Fruit fly (Drosophila melanogaster) whole organism, embryonic: Measurements from ENCODE around the gene CG3408.

Source experiments
- Antp ChIP-seq: fragments of 200-800 bp; sonication (Bioruptor generic); optimal IDR thresholded peaks from 3 replicates; lab custom pipeline; 2016; ENCODE audit warnings: missing biosample characterization, missing genetic modification characterization
- CG10209 ChIP-seq: fragments of 200-800 bp; sonication (Bioruptor generic); optimal IDR thresholded peaks from 3 replicates; lab custom pipeline; 2017; ENCODE audit warnings: missing biosample characterization, mild to moderate bottlenecking, missing genetic modification characterization, missing genetic modification reagents
- CG10274 ChIP-seq: fragments of 200-800 bp; sonication (Bioruptor generic); optimal IDR thresholded peaks from 3 replicates; lab custom pipeline; 2017; ENCODE audit warnings: missing biosample characterization, mild to moderate bottlenecking, missing genetic modification characterization
- CG10321 ChIP-seq: fragments of 200-800 bp; sonication (Bioruptor generic); IDR thresholded peaks from 2 replicates; pipeline ENCODE4 v1.3.6; 2022; ENCODE audit warnings: missing biosample characterization, missing genetic modification characterization
- CG10654 ChIP-seq: fragments of 200-800 bp; sonication (Bioruptor generic); optimal IDR thresholded peaks from 2 replicates; lab custom pipeline; 2016; ENCODE audit warnings: missing biosample characterization, missing genetic modification characterization
- CG12155 ChIP-seq: fragments of 200-800 bp; sonication (Bioruptor generic); optimal IDR thresholded peaks from 3 replicates; lab custom pipeline; 2016; ENCODE audit warnings: missing biosample characterization, missing genetic modification characterization
- CG12299 ChIP-seq: fragments of 200-800 bp; sonication (Bioruptor generic); optimal IDR thresholded peaks from 2 replicates; lab custom pipeline; 2018; ENCODE audit warnings: missing biosample characterization, mild to moderate bottlenecking, missing genetic modification characterization
- CG13287 ChIP-seq: fragments of 200-800 bp; sonication (Bioruptor generic); IDR thresholded peaks from 2 replicates; pipeline ENCODE4 v1.3.6; 2022; ENCODE audit warnings: missing biosample characterization, missing genetic modification characterization; ENCODE audit not compliant: partially characterized antibody
- CG14441 ChIP-seq: fragments of 200-800 bp; sonication (Bioruptor generic); IDR thresholded peaks from 2 replicates; pipeline ENCODE4 v1.3.6; 2022; ENCODE audit warnings: missing biosample characterization, missing genetic modification characterization
- CG1529 ChIP-seq: fragments of 200-800 bp; sonication (Bioruptor generic); optimal IDR thresholded peaks from 3 replicates; lab custom pipeline; 2018; ENCODE audit warnings: missing biosample characterization, missing genetic modification characterization
- CG15601 ChIP-seq: fragments of 200-800 bp; sonication (Bioruptor generic); optimal IDR thresholded peaks from 3 replicates; lab custom pipeline; 2019; ENCODE audit warnings: missing biosample characterization, mild to moderate bottlenecking, missing genetic modification characterization, moderate library complexity
- CG17829 ChIP-seq: fragments of 200-800 bp; optimal IDR thresholded peaks from 2 replicates; lab custom pipeline; 2019; ENCODE audit warnings: missing biosample characterization, mild to moderate bottlenecking, missing genetic modification characterization, moderate library complexity
- CG18619 ChIP-seq: fragments of 200-800 bp; sonication (Bioruptor generic); optimal IDR thresholded peaks from 3 replicates; lab custom pipeline; 2017; ENCODE audit warnings: missing biosample characterization, mild to moderate bottlenecking, missing genetic modification characterization
- CG2712 ChIP-seq: fragments of 200-800 bp; optimal IDR thresholded peaks from 3 replicates; lab custom pipeline; 2019; ENCODE audit warnings: missing biosample characterization, mild to moderate bottlenecking, missing genetic modification characterization, moderate library complexity
- CG31388 ChIP-seq: fragments of 200-800 bp; sonication (Bioruptor generic); optimal IDR thresholded peaks from 2 replicates; lab custom pipeline; 2016; ENCODE audit warnings: missing biosample characterization, missing genetic modification characterization
- CG3407 ChIP-seq: fragments of 200-800 bp; sonication (Bioruptor generic); optimal IDR thresholded peaks from 2 replicates; lab custom pipeline; 2018; ENCODE audit warnings: missing biosample characterization, mild to moderate bottlenecking, missing genetic modification characterization
- CG4404 ChIP-seq: fragments of 200-800 bp; sonication (Bioruptor generic); IDR thresholded peaks from 2 replicates; pipeline ENCODE4 v1.3.6; 2022; ENCODE audit warnings: missing biosample characterization, missing genetic modification characterization
- CG7745 ChIP-seq: fragments of 200-800 bp; sonication (Bioruptor generic); optimal IDR thresholded peaks from 2 replicates; lab custom pipeline; 2018; ENCODE audit warnings: missing biosample characterization, mild to moderate bottlenecking, missing genetic modification characterization, moderate library complexity
- CG8478 ChIP-seq: fragments of >200 bp; optimal IDR thresholded peaks from 2 replicates; lab custom pipeline; 2018
- Camta ChIP-seq: fragments of 200-800 bp; sonication (Bioruptor generic); optimal IDR thresholded peaks from 2 replicates; lab custom pipeline; 2016; ENCODE audit warnings: missing biosample characterization, missing genetic modification characterization
- Dip3 ChIP-seq: fragments of 200-800 bp; sonication (Bioruptor generic); optimal IDR thresholded peaks from 3 replicates; lab custom pipeline; 2016; ENCODE audit warnings: missing biosample characterization, missing genetic modification characterization
- Dll ChIP-seq: fragments of 200-800 bp; sonication (Bioruptor generic); IDR thresholded peaks from 4 replicates; pipeline ENCODE4 v1.3.6; 2022; ENCODE audit warnings: missing biosample characterization, missing genetic modification characterization; ENCODE audit not compliant: partially characterized antibody
- Dp ChIP-seq: fragments of 200-800 bp; sonication (Bioruptor generic); optimal IDR thresholded peaks from 2 replicates; lab custom pipeline; 2018; ENCODE audit warnings: missing biosample characterization, mild to moderate bottlenecking, missing genetic modification characterization, moderate library complexity
- HLH54F ChIP-seq: fragments of 200-800 bp; sonication (Bioruptor generic); optimal IDR thresholded peaks from 3 replicates; lab custom pipeline; 2016; ENCODE audit warnings: missing biosample characterization, missing genetic modification characterization
- NFAT ChIP-seq: fragments of 200-800 bp; sonication (Bioruptor generic); IDR thresholded peaks from 2 replicates; pipeline ENCODE4 v1.3.6; 2022; ENCODE audit warnings: missing biosample characterization, missing genetic modification characterization
- Sin3A ChIP-seq: fragments of >200 bp; optimal IDR thresholded peaks from 2 replicates; lab custom pipeline; 2018
- Tbp ChIP-seq: fragments of >200 bp; optimal IDR thresholded peaks from 2 replicates; lab custom pipeline; 2018; ENCODE audit warnings: missing biosample characterization, missing genetic modification characterization
- abd-A ChIP-seq: fragments of 200-800 bp; sonication (Bioruptor generic); optimal IDR thresholded peaks from 3 replicates; lab custom pipeline; 2019; ENCODE audit warnings: missing biosample characterization, mild to moderate bottlenecking, missing genetic modification characterization, moderate library complexity
- ato ChIP-seq: fragments of 200-800 bp; sonication (Bioruptor generic); IDR thresholded peaks from 2 replicates; pipeline ENCODE4 v1.3.6; 2022; ENCODE audit warnings: missing biosample characterization, missing genetic modification characterization; ENCODE audit not compliant: partially characterized antibody
- caup ChIP-seq: fragments of 200-800 bp; sonication (Bioruptor generic); optimal IDR thresholded peaks from 3 replicates; lab custom pipeline; 2017; ENCODE audit warnings: missing biosample characterization, mild to moderate bottlenecking, missing genetic modification characterization, moderate library complexity; ENCODE audit not compliant: severe bottlenecking
- cwo ChIP-seq: fragments of 200-800 bp; sonication (Bioruptor generic); optimal IDR thresholded peaks from 3 replicates; lab custom pipeline; 2017; ENCODE audit warnings: missing biosample characterization, missing genetic modification characterization, mild to moderate bottlenecking, moderate library complexity, missing genetic modification reagents
- da ChIP-seq: fragments of 200-800 bp; sonication (Bioruptor generic); optimal IDR thresholded peaks from 2 replicates; lab custom pipeline; 2016; ENCODE audit warnings: missing biosample characterization, missing genetic modification characterization
- dan ChIP-seq: fragments of 200-800 bp; sonication (Bioruptor generic); IDR thresholded peaks from 2 replicates; pipeline ENCODE4 v1.3.6; 2022; ENCODE audit warnings: missing biosample characterization, missing genetic modification characterization
- dimm ChIP-seq: fragments of 200-800 bp; sonication (Bioruptor generic); IDR thresholded peaks from 2 replicates; pipeline ENCODE4 v1.3.6; 2022; ENCODE audit warnings: missing biosample characterization, missing genetic modification characterization
- dysf ChIP-seq: fragments of 200-800 bp; sonication (Bioruptor generic); IDR thresholded peaks from 3 replicates; pipeline ENCODE4 v1.3.6; 2022; ENCODE audit warnings: missing biosample characterization, missing genetic modification characterization
- eve ChIP-seq, 2 experiments: fragments of >200 bp; optimal IDR thresholded peaks; 2 replicates each; lab custom pipeline; 2017; ENCODE audit warnings: missing biosample characterization in 2 of 2, missing genetic modification characterization in 2 of 2
- eyg ChIP-seq: fragments of 200-800 bp; sonication (Bioruptor generic); optimal IDR thresholded peaks from 3 replicates; lab custom pipeline; 2016; ENCODE audit warnings: missing biosample characterization, missing genetic modification characterization
- fu2 ChIP-seq: fragments of 200-800 bp; sonication (Bioruptor generic); optimal IDR thresholded peaks from 2 replicates; lab custom pipeline; 2016; ENCODE audit warnings: missing biosample characterization, missing genetic modification characterization
- gce ChIP-seq: fragments of 200-800 bp; sonication (Bioruptor generic); IDR thresholded peaks from 3 replicates; pipeline ENCODE4 v1.3.6; 2022; ENCODE audit warnings: missing biosample characterization, missing genetic modification characterization
- gro ChIP-seq: fragments of 200-800 bp; sonication (Bioruptor generic); optimal IDR thresholded peaks from 2 replicates; lab custom pipeline; 2016; ENCODE audit warnings: missing biosample characterization, missing genetic modification characterization
- hkb ChIP-seq, 2 experiments: fragments of 200-800 bp in 1 of 2; fragments of >200 bp in 1 of 2; sonication (Bioruptor generic) in 1 of 2; IDR thresholded peaks in 1 of 2; optimal IDR thresholded peaks in 1 of 2; 2 replicates each; pipeline versions ENCODE4 v1.3.6 to Lab custom; 2017 to 2022; ENCODE audit warnings: missing biosample characterization in 1 of 2, missing genetic modification characterization in 1 of 2
- hth ChIP-seq: fragments of >200 bp; optimal IDR thresholded peaks from 2 replicates; lab custom pipeline; 2017; ENCODE audit warnings: inconsistent platforms
- kni ChIP-seq: fragments of 200-800 bp; sonication (Bioruptor generic); optimal IDR thresholded peaks from 3 replicates; lab custom pipeline; 2017; ENCODE audit warnings: mild to moderate bottlenecking, missing biosample characterization, missing genetic modification reagents, missing genetic modification characterization
- oc ChIP-seq: fragments of 200-800 bp; sonication (Bioruptor generic); optimal IDR thresholded peaks from 2 replicates; lab custom pipeline; 2018; ENCODE audit warnings: missing biosample characterization, mild to moderate bottlenecking, missing genetic modification characterization, moderate library complexity
- org-1 ChIP-seq: fragments of 200-800 bp; sonication (Bioruptor generic); optimal IDR thresholded peaks from 2 replicates; lab custom pipeline; 2017; ENCODE audit warnings: missing biosample characterization, missing genetic modification characterization
- scrt ChIP-seq: fragments of 200-800 bp; sonication (Bioruptor generic); optimal IDR thresholded peaks from 2 replicates; lab custom pipeline; 2018; ENCODE audit warnings: missing biosample characterization, mild to moderate bottlenecking, missing genetic modification characterization, moderate library complexity
- sim ChIP-seq: fragments of 200-800 bp; sonication (Bioruptor generic); IDR thresholded peaks from 2 replicates; pipeline ENCODE4 v1.3.6; 2022; ENCODE audit warnings: missing biosample characterization, missing genetic modification characterization
- sr ChIP-seq: fragments of 200-800 bp; sonication (Bioruptor generic); IDR thresholded peaks from 3 replicates; pipeline ENCODE4 v1.3.6; 2022; ENCODE audit warnings: missing biosample characterization, missing genetic modification characterization
- unpg ChIP-seq: fragments of 200-800 bp; sonication (Bioruptor generic); optimal IDR thresholded peaks from 3 replicates; lab custom pipeline; 2018; ENCODE audit warnings: missing biosample characterization, mild to moderate bottlenecking, missing genetic modification characterization, moderate library complexity
- wor ChIP-seq: fragments of 200-800 bp; sonication (Bioruptor generic); IDR thresholded peaks from 2 replicates; pipeline ENCODE4 v1.3.6; 2022; ENCODE audit warnings: missing biosample characterization, missing genetic modification characterization
- zen2 ChIP-seq: fragments of 200-800 bp; sonication (Bioruptor generic); IDR thresholded peaks from 3 replicates; pipeline ENCODE4 v1.3.6; 2022; ENCODE audit warnings: missing biosample characterization, missing genetic modification characterization; ENCODE audit not compliant: partially characterized antibody

The CG3408 gene

DNA sequence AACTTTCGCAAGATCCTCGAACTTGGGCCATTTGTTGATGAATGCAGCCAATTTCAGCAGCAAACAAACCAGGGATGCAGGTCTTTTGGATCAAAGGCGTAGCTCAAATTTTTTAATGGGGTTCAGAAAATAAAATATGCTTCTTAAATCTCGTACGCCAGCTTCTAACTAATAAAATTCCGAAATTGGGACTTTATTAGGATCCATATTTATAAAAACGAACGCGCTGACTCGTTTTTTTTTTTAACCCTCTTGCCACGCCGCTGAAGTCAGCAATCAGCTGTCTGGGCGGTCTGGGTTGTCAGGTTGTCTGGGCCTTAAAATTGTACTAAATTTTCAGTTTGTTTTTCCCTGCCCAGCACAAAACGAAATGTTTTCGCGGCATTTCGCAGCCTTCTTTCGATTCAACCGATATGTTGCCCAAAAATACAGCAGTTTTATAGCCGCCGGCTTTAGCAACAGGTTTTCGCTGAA lies 51.7 kb downstream of the CG3408 start, which contains the start of gene CG3437 (continued):
- peak; percentile 40 for TF ChIP-seq Dp (GFP tag; lab: Kevin White, UChicago)
- TF ChIP-seq dan = peak; percentile 98
- peak; percentile 96 for TF ChIP-seq CG2712
- peak; percentile 98 for TF ChIP-seq sr
- TF ChIP-seq Camta (GFP tag; lab: Kevin White, UChicago) = peak; percentile 97
- peak; percentile 99 for TF ChIP-seq Antp
- peak; percentile 98 for TF ChIP-seq oc
- peak; percentile 98 for TF ChIP-seq org-1 (GFP tag; lab: Kevin White, UChicago)
- peak; percentile 97 for TF ChIP-seq CG12299
- TF ChIP-seq gro (GFP tag; lab: Kevin White, UChicago) = peak; percentile 98
- peak; percentile 97 for TF ChIP-seq CG15601
- peak; percentile 97 for TF ChIP-seq kni (GFP tag; lab: Kevin White, UChicago)
- TF ChIP-seq Dll (GFP tag; lab: Robert Waterston, UW) = peak; percentile 61; the same call in 3 of the 4 replicates
- TF ChIP-seq NFAT = peak; percentile 99
- TF ChIP-seq Tbp (GFP tag; lab: Kevin White, UChicago) = no peak
- peak; percentile 98 for TF ChIP-seq fu2 (GFP tag; lab: Kevin White, UChicago)
- TF ChIP-seq CG13287 (GFP tag; lab: Robert Waterston, UW) = peak; percentile 58; the same call in 1 of the 2 replicates
- peak; percentile 97 for TF ChIP-seq cwo (GFP tag; lab: Kevin White, UChicago)
- peak; percentile 97 for TF ChIP-seq CG3407 (GFP tag; lab: Kevin White, UChicago)
- no peak for TF ChIP-seq hth (lab: Kevin White, UChicago)
- no peak for TF ChIP-seq CG8478 (lab: Kevin White, UChicago)
- peak; percentile 99 for TF ChIP-seq gce
- peak; percentile 49 for TF ChIP-seq Sin3A (lab: Kevin White, UChicago)
- TF ChIP-seq CG10209 (GFP tag; lab: Kevin White, UChicago) = peak; percentile 99
- TF ChIP-seq abd-A (tag; lab: Kevin White, UChicago) = peak; percentile 87
- peak; percentile 87 for TF ChIP-seq CG7745
- peak; percentile 99 for TF ChIP-seq sim (GFP tag; lab: Robert Waterston, UW)
- peak; percentile 98 for TF ChIP-seq CG10654 (GFP tag; lab: Kevin White, UChicago)
- TF ChIP-seq CG4404 (GFP tag; lab: Robert Waterston, UW) = peak; percentile 99
- TF ChIP-seq eyg (GFP tag; lab: Kevin White, UChicago) = peak; percentile 98
- peak; percentile 97 for TF ChIP-seq wor (GFP tag; lab: Robert Waterston, UW)
- no peak for TF ChIP-seq zen2
- peak; percentile 99 for TF ChIP-seq HLH54F (GFP tag; lab: Kevin White, UChicago)
- peak; percentile 98 for TF ChIP-seq CG12155
- peak; percentile 100 for TF ChIP-seq CG14441 (GFP tag; lab: Robert Waterston, UW)
- peak; percentile 97 for TF ChIP-seq CG1529 (GFP tag; lab: Kevin White, UChicago)
- peak; percentile 99 for TF ChIP-seq Dip3 (GFP tag; lab: Kevin White, UChicago)
- TF ChIP-seq dysf = peak; percentile 100
- TF ChIP-seq CG17829 (tag; lab: Kevin White, UChicago) = peak; percentile 96
- no peak for TF ChIP-seq ato (GFP tag; lab: Robert Waterston, UW)
- peak; percentile 94 for TF ChIP-seq CG31388 (GFP tag; lab: Kevin White, UChicago)
- peak; percentile 97 for TF ChIP-seq scrt
- peak; percentile 98 for TF ChIP-seq dimm
- TF ChIP-seq CG10274 (GFP tag; lab: Kevin White, UChicago) = peak; percentile 93
- TF ChIP-seq eve (GFP tag; optimal IDR thresholded peaks at IDR 0.05; lab: Kevin White, UChicago) = no peak
- TF ChIP-seq da (GFP tag; lab: Kevin White, UChicago) = peak; percentile 95
- peak; percentile 98 for TF ChIP-seq CG18619 (GFP tag; lab: Kevin White, UChicago)
- TF ChIP-seq caup (GFP tag; lab: Kevin White, UChicago) = peak; percentile 99
- peak; percentile 87 for TF ChIP-seq CG10321
- TF ChIP-seq hkb (optimal IDR thresholded peaks at IDR 0.05; lab: Kevin White, UChicago) = peak; percentile 34
- TF ChIP-seq hkb (GFP tag; IDR thresholded peaks at IDR 0.05; lab: Robert Waterston, UW) = peak; percentile 99
- TF ChIP-seq unpg (GFP tag; lab: Kevin White, UChicago) = peak; percentile 99
